Fruit fly (Drosophila melanogaster): ENCODE data around the gene CG31559.

DNA sequence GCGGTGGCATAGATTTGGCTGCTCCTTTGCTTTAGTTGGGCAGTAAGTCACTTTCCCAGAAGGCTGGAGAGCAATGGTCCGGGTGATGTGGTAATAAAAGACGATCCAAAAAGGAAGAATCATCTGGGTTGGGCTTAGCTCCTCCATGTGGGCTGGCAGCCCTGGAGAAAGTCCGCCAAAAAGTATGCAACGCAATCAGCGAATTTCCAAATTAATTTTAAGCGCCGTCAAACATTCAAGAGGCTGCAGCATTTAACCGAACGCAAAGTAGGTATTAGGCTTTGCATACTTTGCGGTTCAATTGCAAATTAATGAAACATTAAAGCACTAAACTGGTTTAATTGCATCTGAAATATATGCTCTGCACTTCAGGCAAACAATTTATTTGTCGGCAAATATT is 7.4 kb downstream of the CG31559 start:
- TF ChIP-seq Gug (GFP tag; IDR thresholded peaks at IDR 0.05) (no peak), acj6 (GFP tag; optimal IDR thresholded peaks at IDR 0.05) (no peak), Ets96B (tag; optimal IDR thresholded peaks at IDR 0.05) (no peak), CG4318 (GFP tag; optimal IDR thresholded peaks at IDR 0.05) (no peak), CG1621 (tag; optimal IDR thresholded peaks at IDR 0.05) (no peak), spab (GFP tag; optimal IDR thresholded peaks at IDR 0.05) (no peak), CG11762 (GFP tag; optimal IDR thresholded peaks at IDR 0.05; ENCODE audit: insufficient read depth) (no peak), CG34406 (GFP tag; optimal IDR thresholded peaks at IDR 0.05) (no peak), Hr39 (GFP tag; optimal IDR thresholded peaks at IDR 0.05) (no peak), salr (GFP tag; optimal IDR thresholded peaks at IDR 0.05) (no peak)
